Fruit fly (Drosophila melanogaster): ENCODE measurements around the gene TfIIEbeta.
A peak's percentile ranks its signal among the peaks of the same experiment; 100 is the strongest.

TfIIEbeta gene

DNA sequence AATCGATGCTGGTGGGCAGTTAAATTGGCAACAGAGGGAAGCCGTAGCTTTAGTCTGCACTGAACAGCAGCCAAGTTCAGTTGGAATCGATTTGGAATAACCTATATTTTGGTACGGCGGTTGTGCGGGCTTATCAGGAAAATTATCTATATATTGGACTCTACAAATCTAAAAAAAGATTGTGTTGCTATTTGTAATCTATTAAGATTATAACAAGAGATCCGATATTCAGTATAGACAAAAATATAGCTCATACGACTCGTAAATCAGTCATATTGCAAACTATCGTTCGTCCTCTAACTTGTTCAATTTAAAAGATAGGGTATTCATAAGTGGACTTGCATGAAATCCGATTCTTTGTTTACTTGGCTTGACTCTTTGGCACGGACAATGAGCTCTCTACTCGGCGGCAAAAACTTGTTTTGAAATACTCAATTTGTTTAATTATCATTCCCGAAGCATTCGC lies 1.8 kb downstream of the TfIIEbeta start, which contains the start of gene Hexo1 (continued):
- TF ChIP-seq fd3F (GFP tag; optimal IDR thresholded peaks at IDR 0.05), result no peak
- TF ChIP-seq CG13296 (GFP tag; optimal IDR thresholded peaks at IDR 0.05), result peak; percentile 54
- no peak for TF ChIP-seq CG11504 (tag; optimal IDR thresholded peaks at IDR 0.05)
- TF ChIP-seq MBD-R2 (GFP tag; IDR thresholded peaks at IDR 0.05), result no peak; the same call in 1 of the 2 replicates
- no peak for TF ChIP-seq CG10321 (GFP tag; IDR thresholded peaks at IDR 0.05)
- no peak for TF ChIP-seq CG4282 (GFP tag; optimal IDR thresholded peaks at IDR 0.05)
- TF ChIP-seq CG1024 (GFP tag; IDR thresholded peaks at IDR 0.05), result no peak
- TF ChIP-seq CG12236 (GFP tag; optimal IDR thresholded peaks at IDR 0.05), result no peak
- TF ChIP-seq phol (tag; optimal IDR thresholded peaks at IDR 0.05), result peak; percentile 10
- TF ChIP-seq cad (GFP tag; optimal IDR thresholded peaks at IDR 0.05), result no peak
- TF ChIP-seq hbn (GFP tag; IDR thresholded peaks at IDR 0.05; ENCODE audit: partially characterized antibody), result no peak
- no peak for TF ChIP-seq ase (GFP tag; IDR thresholded peaks at IDR 0.05)
- peak; percentile 47 for TF ChIP-seq CG7839 (tag; optimal IDR thresholded peaks at IDR 0.05)
- no peak for TF ChIP-seq CG8359 (GFP tag; optimal IDR thresholded peaks at IDR 0.05; ENCODE audit: borderline replicate concordance)
- TF ChIP-seq CG32767 (GFP tag; IDR thresholded peaks at IDR 0.05), result no peak
- TF ChIP-seq Ets97D (GFP tag; optimal IDR thresholded peaks at IDR 0.05), result no peak
- TF ChIP-seq Myb (GFP tag; optimal IDR thresholded peaks at IDR 0.05), result no peak
- TF ChIP-seq Dbx (GFP tag; IDR thresholded peaks at IDR 0.05), result peak; percentile 20; the same call in 1 of the 3 replicates
- no peak for TF ChIP-seq her (GFP tag; optimal IDR thresholded peaks at IDR 0.05)
- no peak for TF ChIP-seq CG10209 (GFP tag; optimal IDR thresholded peaks at IDR 0.05)
- no peak for TF ChIP-seq ap (GFP tag; IDR thresholded peaks at IDR 0.05)
- TF ChIP-seq CG17361 (GFP tag; IDR thresholded peaks at IDR 0.05), result peak; percentile 30; the same call in 1 of the 3 replicates
- no peak for TF ChIP-seq CG18619 (GFP tag; optimal IDR thresholded peaks at IDR 0.05)
- no peak for TF ChIP-seq Atf3 (GFP tag; optimal IDR thresholded peaks at IDR 0.05)
- peak; percentile 15 for TF ChIP-seq mam (GFP tag; optimal IDR thresholded peaks at IDR 0.05)
- TF ChIP-seq HLH4C (GFP tag; IDR thresholded peaks at IDR 0.05; ENCODE audit: partially characterized antibody), result no peak
- TF ChIP-seq sens-2 (GFP tag; IDR thresholded peaks at IDR 0.05), result no peak
- TF ChIP-seq Kr (GFP tag; optimal IDR thresholded peaks at IDR 0.05), result no peak
- TF ChIP-seq CG31388 (GFP tag; optimal IDR thresholded peaks at IDR 0.05), result no peak
- TF ChIP-seq Hand (GFP tag; optimal IDR thresholded peaks at IDR 0.05), result no peak
- TF ChIP-seq Ptx1 (GFP tag; IDR thresholded peaks at IDR 0.05), result no peak
- TF ChIP-seq chm (GFP tag; IDR thresholded peaks at IDR 0.05), result no peak
- no peak for TF ChIP-seq jigr1 (GFP tag; IDR thresholded peaks at IDR 0.05)
- peak; percentile 25 for TF ChIP-seq Fer3 (tag; optimal IDR thresholded peaks at IDR 0.05)
- no peak for TF ChIP-seq CG3726 (GFP tag; IDR thresholded peaks at IDR 0.05)
- TF ChIP-seq CG15011 (GFP tag; optimal IDR thresholded peaks at IDR 0.05), result no peak
- TF ChIP-seq CG12942 (GFP tag; optimal IDR thresholded peaks at IDR 0.05), result no peak
- TF ChIP-seq B-H1 (GFP tag; IDR thresholded peaks at IDR 0.05), result no peak
- TF ChIP-seq bsh (GFP tag; optimal IDR thresholded peaks at IDR 0.05), result peak; percentile 35 to 58
- TF ChIP-seq Poxn (GFP tag; IDR thresholded peaks at IDR 0.05), result no peak
- no peak for TF ChIP-seq Hr3 (GFP tag; optimal IDR thresholded peaks at IDR 0.05)
- no peak for TF ChIP-seq CG12744 (GFP tag; optimal IDR thresholded peaks at IDR 0.05)
- no peak for TF ChIP-seq D19B (GFP tag; optimal IDR thresholded peaks at IDR 0.05)
- TF ChIP-seq CG6765 (GFP tag; optimal IDR thresholded peaks at IDR 0.05), result no peak
- TF ChIP-seq yki (optimal IDR thresholded peaks at IDR 0.05), result no peak
- no peak for TF ChIP-seq zen (tag; optimal IDR thresholded peaks at IDR 0.05)
- peak; percentile 25 for TF ChIP-seq CG8924 (tag; optimal IDR thresholded peaks at IDR 0.05)
- peak; percentile 40 for TF ChIP-seq Fer1 (GFP tag; optimal IDR thresholded peaks at IDR 0.05)
- peak; percentile 36 for TF ChIP-seq odd (GFP tag; optimal IDR thresholded peaks at IDR 0.05)
- TF ChIP-seq NFAT (GFP tag; IDR thresholded peaks at IDR 0.05), result no peak
- TF ChIP-seq lbe (GFP tag; optimal IDR thresholded peaks at IDR 0.05), result no peak
- TF ChIP-seq CG14965 (GFP tag; optimal IDR thresholded peaks at IDR 0.05; ENCODE audit: borderline replicate concordance), result no peak
